Worm (Caenorhabditis elegans): ENCODE data around the gene tpan-1.

tpan-1 gene

DNA sequence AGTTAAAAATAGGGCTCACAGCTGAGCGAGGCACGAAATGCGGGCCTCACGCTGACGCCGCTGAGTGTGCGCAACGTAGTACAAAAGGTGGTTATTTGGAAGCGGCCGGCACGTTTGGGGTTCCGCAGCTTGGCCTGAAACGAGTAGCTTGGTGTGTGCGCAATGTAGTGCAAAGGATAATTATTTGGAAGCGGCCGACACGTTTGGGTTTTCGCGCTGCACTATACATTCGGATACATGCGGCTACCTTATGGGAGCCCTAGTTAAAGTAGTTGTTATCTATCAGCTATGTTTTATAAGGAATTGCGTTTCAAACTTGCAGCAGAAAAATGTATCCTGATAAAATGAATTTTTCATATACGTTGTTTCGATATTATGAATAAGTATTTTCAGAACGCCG is 709 bp downstream of the tpan-1 start, which contains the start of gene Y44A6D.1:
Gene Y44A6D.1 (minus strand): TSS at position 23 of the 400 bp plus-strand sequence.
- TF ChIP-seq snpc-4 (tag; optimal IDR thresholded peaks at IDR 0.05) (peak; percentile 73), nhr-10 (tag; optimal IDR thresholded peaks at IDR 0.05) (no peak)

DNA sequence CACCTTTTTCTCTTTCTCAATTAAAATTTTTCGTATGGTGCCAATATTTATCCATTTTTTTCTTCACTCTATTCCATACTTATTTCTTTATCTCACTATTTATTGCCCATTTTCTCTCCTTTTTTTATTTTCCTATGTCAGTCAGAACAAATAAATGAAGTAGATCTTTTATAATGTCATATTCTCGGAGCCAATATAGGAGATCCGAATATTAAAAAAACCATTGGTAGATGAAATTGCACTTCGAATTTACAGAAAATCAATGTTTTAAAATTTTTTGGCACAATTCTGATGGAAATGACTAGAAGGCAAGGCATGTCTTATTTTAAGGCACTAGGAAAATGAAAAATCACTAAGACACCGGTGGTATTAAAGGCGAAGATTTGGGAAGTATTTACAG is 1.3 kb downstream of the tpan-1 start:
- peak; percentile 9 for TF ChIP-seq mbf-1 (tag; optimal IDR thresholded peaks at IDR 0.05)
- TF ChIP-seq alr-1 (tag; optimal IDR thresholded peaks at IDR 0.05): no peak
- no peak for TF ChIP-seq gmeb-1 (tag; optimal IDR thresholded peaks at IDR 0.05)
- no peak for TF ChIP-seq lin-11 (tag; optimal IDR thresholded peaks at IDR 0.05)

DNA sequence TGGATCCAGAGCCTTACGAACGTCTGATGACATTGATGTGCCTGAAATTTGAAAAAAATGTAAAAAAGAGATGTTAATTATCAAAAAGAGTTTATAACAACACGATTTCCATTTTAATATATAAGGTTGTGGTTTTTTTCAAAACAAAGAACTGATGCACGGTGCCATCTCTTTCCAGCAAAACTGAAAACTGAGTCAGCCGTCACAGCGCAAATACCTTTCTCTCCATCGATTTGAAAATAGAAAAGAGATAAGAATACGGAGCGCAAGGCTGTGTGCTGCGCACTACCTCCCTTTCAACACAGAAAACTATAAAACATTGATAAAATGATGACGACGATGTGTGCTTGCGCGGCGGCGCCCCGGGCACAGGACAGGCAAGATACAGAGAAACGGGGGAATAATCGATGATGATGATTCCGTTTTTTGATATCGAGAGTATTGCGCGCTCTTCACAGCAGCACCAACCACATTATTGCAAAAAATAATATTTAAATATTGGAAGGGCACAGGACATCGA is 3.1 kb downstream of the tpan-1 start, which contains the start of gene Y44A6D.3:
Gene Y44A6D.3 (minus strand): TSS at position 51 of the 520 bp plus-strand sequence.
- TF ChIP-seq sma-9 (GFP tag; optimal IDR thresholded peaks at IDR 0.05) (peak; percentile 2), sma-9 (tag; optimal IDR thresholded peaks at IDR 0.05) (no peak), F13H6.1 (tag; optimal IDR thresholded peaks at IDR 0.05) (no peak), fos-1 (tag; optimal IDR thresholded peaks at IDR 0.05) (peak; percentile 52)

DNA sequence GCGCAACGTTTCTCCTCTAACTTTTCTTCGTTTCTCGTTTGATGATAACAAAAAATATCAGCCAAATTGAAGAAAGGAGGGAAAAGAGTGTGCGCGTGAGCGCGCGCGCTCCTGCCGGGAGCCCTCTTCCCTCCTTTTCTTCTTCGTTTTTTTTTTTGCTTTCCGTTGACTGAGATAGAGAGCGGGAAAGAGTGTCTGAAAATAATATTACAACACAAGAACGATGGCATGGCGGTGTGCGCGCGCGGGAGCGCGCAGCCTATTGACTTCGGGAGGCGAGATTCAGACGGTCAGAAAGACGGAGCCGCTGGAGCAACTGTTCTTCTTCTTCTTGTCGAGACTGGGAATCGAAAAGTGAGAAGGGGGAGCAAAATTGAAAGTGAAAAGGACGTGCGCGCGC is 4.5 kb downstream of the tpan-1 start:
- TF ChIP-seq C34F6.9 (tag; optimal IDR thresholded peaks at IDR 0.05) (peak; percentile 65), nhr-23 (tag; optimal IDR thresholded peaks at IDR 0.05) (no peak), unc-62 (GFP tag; optimal IDR thresholded peaks at IDR 0.05) (no peak), egl-27 (tag; optimal IDR thresholded peaks at IDR 0.05) (no peak), elt-3 (tag; optimal IDR thresholded peaks at IDR 0.05) (no peak), lin-11 (tag; optimal IDR thresholded peaks at IDR 0.05) (no peak), F13H6.1 (tag; optimal IDR thresholded peaks at IDR 0.05) (peak; percentile 55), ama-1 (optimal IDR thresholded peaks at IDR 0.05) (no peak), sma-9 (GFP tag; optimal IDR thresholded peaks at IDR 0.05) (peak; percentile 5), sma-9 (tag; optimal IDR thresholded peaks at IDR 0.05) (no peak), peb-1 (tag; optimal IDR thresholded peaks at IDR 0.05) (no peak), ceh-82 (tag; optimal IDR thresholded peaks at IDR 0.05) (no peak), fos-1 (tag; optimal IDR thresholded peaks at IDR 0.05) (peak; percentile 15), unc-55 (GFP tag; optimal IDR thresholded peaks at IDR 0.05) (peak; percentile 14), snpc-4 (tag; optimal IDR thresholded peaks at IDR 0.05) (no peak), mdl-1 (tag; optimal IDR thresholded peaks at IDR 0.05) (no peak), nhr-129 (tag; optimal IDR thresholded peaks at IDR 0.05) (peak; percentile 62), sma-3 (GFP tag; optimal IDR thresholded peaks at IDR 0.05) (no peak), blmp-1 (tag; optimal IDR thresholded peaks at IDR 0.05; ENCODE audit: insufficient read depth) (no peak), ztf-4 (tag; optimal IDR thresholded peaks at IDR 0.05) (no peak)

DNA sequence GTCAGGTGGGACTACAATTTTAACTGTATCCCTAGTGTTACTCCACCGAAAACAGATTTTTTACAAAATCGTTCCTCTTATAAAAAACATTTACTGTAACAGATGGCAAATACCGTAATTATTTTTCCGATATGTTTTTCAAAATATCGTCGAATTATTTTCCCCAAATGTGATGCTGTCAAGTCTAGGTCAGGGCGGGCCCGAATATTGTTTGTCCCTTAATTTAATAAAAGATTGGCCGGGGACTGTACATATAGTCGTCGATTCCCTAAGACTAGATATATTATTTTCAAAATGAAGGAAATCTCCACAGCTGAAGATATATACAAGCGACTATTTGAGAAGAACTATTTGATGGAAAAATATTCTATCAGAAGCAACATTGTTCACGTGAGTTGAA is 8.6 kb downstream of the tpan-1 start, which contains the start of gene sdf-9:
Gene sdf-9 (plus strand): TSS at position 301 of the 400 bp plus-strand sequence.
- no peak for TF ChIP-seq sma-3 (GFP tag; optimal IDR thresholded peaks at IDR 0.05)
- TF ChIP-seq peb-1 (tag; optimal IDR thresholded peaks at IDR 0.05): no peak
- TF ChIP-seq aly-2 (tag; optimal IDR thresholded peaks at IDR 0.05): no peak
- no peak for TF ChIP-seq ceh-16 (tag; optimal IDR thresholded peaks at IDR 0.05)
- no peak for TF ChIP-seq unc-39 (tag; optimal IDR thresholded peaks at IDR 0.05)
- TF ChIP-seq elt-1 (tag; optimal IDR thresholded peaks at IDR 0.05): no peak
- no peak for TF ChIP-seq fos-1 (tag; optimal IDR thresholded peaks at IDR 0.05)
- TF ChIP-seq lsy-2 (tag; optimal IDR thresholded peaks at IDR 0.05): no peak
- TF ChIP-seq ZK546.5 (tag; optimal IDR thresholded peaks at IDR 0.05): no peak
- no peak for TF ChIP-seq sem-4 (tag; optimal IDR thresholded peaks at IDR 0.05)
- TF ChIP-seq lin-13 (GFP tag; optimal IDR thresholded peaks at IDR 0.05): no peak

DNA sequence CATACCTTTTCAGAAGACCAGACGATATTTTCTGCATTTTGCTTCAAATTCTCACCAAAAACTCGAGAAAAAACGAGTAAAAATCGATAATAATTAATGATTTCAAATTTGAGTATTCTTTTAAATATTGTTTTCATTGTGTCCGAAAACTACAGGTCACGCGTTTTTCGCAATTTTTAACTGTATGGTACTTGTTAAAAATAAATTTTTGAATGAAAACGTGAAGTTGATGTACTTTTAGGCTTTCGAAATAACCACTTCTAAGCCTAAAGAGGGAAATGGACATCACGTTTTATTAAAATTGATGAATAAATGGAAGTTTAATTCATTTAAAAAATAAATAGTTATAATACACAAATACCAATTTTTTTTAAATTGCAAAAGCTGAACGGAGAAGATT is 13.6 kb downstream of the tpan-1 start, which contains the start of gene Y44A6D.5:
Gene Y44A6D.5 (minus strand): TSS at position 101 of the 400 bp plus-strand sequence.
- TF ChIP-seq mbf-1 (tag; optimal IDR thresholded peaks at IDR 0.05) (no peak), alr-1 (tag; optimal IDR thresholded peaks at IDR 0.05) (no peak), elt-1 (tag; optimal IDR thresholded peaks at IDR 0.05) (no peak), ztf-4 (tag; optimal IDR thresholded peaks at IDR 0.05) (no peak), nhr-237 (tag; optimal IDR thresholded peaks at IDR 0.05) (no peak), ceh-16 (tag; optimal IDR thresholded peaks at IDR 0.05) (no peak), crh-2 (tag; optimal IDR thresholded peaks at IDR 0.05) (no peak), ZK546.5 (tag; optimal IDR thresholded peaks at IDR 0.05) (no peak), zag-1 (tag; optimal IDR thresholded peaks at IDR 0.05) (no peak), R02D3.7 (tag; optimal IDR thresholded peaks at IDR 0.05) (no peak), blmp-1 (tag; optimal IDR thresholded peaks at IDR 0.05; ENCODE audit: insufficient read depth) (no peak), unc-39 (tag; optimal IDR thresholded peaks at IDR 0.05) (no peak), gmeb-1 (tag; optimal IDR thresholded peaks at IDR 0.05) (no peak), skn-1 (tag; optimal IDR thresholded peaks at IDR 0.05) (no peak), sma-9 (GFP tag; optimal IDR thresholded peaks at IDR 0.05) (no peak), sma-9 (tag; optimal IDR thresholded peaks at IDR 0.05) (no peak)

Data from whole organism, L2 larva.